Fruit fly (Drosophila melanogaster) whole organism, embryonic: ENCODE results near the gene CG31952.

Source experiments
- Bdp1 ChIP-seq: fragments of 200-800 bp; sonication (Bioruptor generic); optimal IDR thresholded peaks from 3 replicates; lab custom pipeline; 2016; ENCODE audit warnings: missing biosample characterization, missing genetic modification characterization
- CG10147 ChIP-seq: fragments of 200-800 bp; sonication (Bioruptor generic); optimal IDR thresholded peaks from 2 replicates; lab custom pipeline; 2019; ENCODE audit warnings: missing biosample characterization, mild to moderate bottlenecking, missing genetic modification characterization, moderate library complexity
- CG10366 ChIP-seq: fragments of 200-800 bp; sonication (Bioruptor generic); IDR thresholded peaks from 2 replicates; pipeline ENCODE4 v1.3.6; 2022; ENCODE audit warnings: missing biosample characterization, missing genetic modification characterization
- CG10959 ChIP-seq: fragments of 200-800 bp; sonication (Bioruptor generic); IDR thresholded peaks from 2 replicates; pipeline ENCODE4 v1.3.6; 2022; ENCODE audit warnings: missing biosample characterization, missing genetic modification characterization
- CG13287 ChIP-seq: fragments of 200-800 bp; sonication (Bioruptor generic); IDR thresholded peaks from 2 replicates; pipeline ENCODE4 v1.3.6; 2022; ENCODE audit warnings: missing biosample characterization, missing genetic modification characterization; ENCODE audit not compliant: partially characterized antibody
- CG14965 ChIP-seq: fragments of 200-800 bp; sonication (Bioruptor generic); optimal IDR thresholded peaks from 2 replicates; lab custom pipeline; 2016; ENCODE audit warnings: missing biosample characterization, missing genetic modification characterization, borderline replicate concordance
- CG15073 ChIP-seq: fragments of 200-800 bp; sonication (Bioruptor generic); optimal IDR thresholded peaks from 2 replicates; lab custom pipeline; 2016; ENCODE audit warnings: missing biosample characterization, missing genetic modification characterization
- CG16863 ChIP-seq: fragments of 200-800 bp; sonication (Bioruptor generic); optimal IDR thresholded peaks from 3 replicates; lab custom pipeline; 2016; ENCODE audit warnings: missing biosample characterization, missing genetic modification characterization
- CG17359 ChIP-seq: fragments of 200-800 bp; sonication (Bioruptor generic); optimal IDR thresholded peaks from 3 replicates; lab custom pipeline; 2018; ENCODE audit warnings: missing biosample characterization, mild to moderate bottlenecking, missing genetic modification characterization, moderate library complexity
- CG17568 ChIP-seq: fragments of 200-800 bp; sonication (Bioruptor generic); optimal IDR thresholded peaks from 2 replicates; lab custom pipeline; 2018; ENCODE audit warnings: missing biosample characterization, mild to moderate bottlenecking, missing genetic modification characterization, moderate library complexity
- CG17612 ChIP-seq: fragments of 200-800 bp; sonication (Bioruptor generic); IDR thresholded peaks from 2 replicates; pipeline ENCODE4 v1.3.6; 2022; ENCODE audit warnings: missing biosample characterization, missing genetic modification characterization
- CG17912 ChIP-seq: fragments of 200-800 bp; sonication (Bioruptor generic); optimal IDR thresholded peaks from 2 replicates; lab custom pipeline; 2018; ENCODE audit warnings: missing biosample characterization, mild to moderate bottlenecking, missing genetic modification characterization
- CG33557 ChIP-seq: fragments of 200-800 bp; sonication (Bioruptor generic); optimal IDR thresholded peaks from 2 replicates; lab custom pipeline; 2019; ENCODE audit warnings: missing biosample characterization, mild to moderate bottlenecking, missing genetic modification characterization, moderate library complexity
- CG3995 ChIP-seq: fragments of 200-800 bp; sonication (Bioruptor generic); optimal IDR thresholded peaks from 3 replicates; lab custom pipeline; 2016; ENCODE audit warnings: missing biosample characterization, missing genetic modification characterization
- CG4360 ChIP-seq: fragments of 200-800 bp; sonication (Bioruptor generic); IDR thresholded peaks from 2 replicates; pipeline ENCODE4 v1.3.6; 2022; ENCODE audit warnings: missing biosample characterization, missing genetic modification characterization
- CG43689 ChIP-seq: fragments of 200-800 bp; sonication (Bioruptor generic); IDR thresholded peaks from 2 replicates; pipeline ENCODE4 v1.3.6; 2022; ENCODE audit warnings: missing biosample characterization, missing genetic modification characterization
- CG4424 ChIP-seq: fragments of 200-800 bp; sonication (Bioruptor generic); optimal IDR thresholded peaks from 3 replicates; lab custom pipeline; 2016; ENCODE audit warnings: missing biosample characterization, missing genetic modification characterization
- CG5180 ChIP-seq: fragments of 200-800 bp; sonication (Bioruptor generic); optimal IDR thresholded peaks from 3 replicates; lab custom pipeline; 2017; ENCODE audit warnings: missing biosample characterization, missing genetic modification characterization, mild to moderate bottlenecking, moderate library complexity, missing genetic modification reagents
- CG6683 ChIP-seq: fragments of 200-800 bp; sonication (Bioruptor generic); optimal IDR thresholded peaks from 2 replicates; lab custom pipeline; 2017; ENCODE audit warnings: missing biosample characterization, mild to moderate bottlenecking, missing genetic modification characterization, missing genetic modification reagents
- CG7987 ChIP-seq: fragments of 200-800 bp; sonication (Bioruptor generic); optimal IDR thresholded peaks from 2 replicates; lab custom pipeline; 2018; ENCODE audit warnings: missing biosample characterization, mild to moderate bottlenecking, missing genetic modification characterization, moderate library complexity
- Chrac-16 ChIP-seq: fragments of 200-800 bp; sonication (Bioruptor generic); optimal IDR thresholded peaks from 3 replicates; lab custom pipeline; 2016; ENCODE audit warnings: missing biosample characterization, missing genetic modification characterization
- CkIIα-i1 ChIP-seq: fragments of 200-800 bp; sonication (Bioruptor generic); IDR thresholded peaks from 2 replicates; pipeline ENCODE4 v1.3.6; 2022; ENCODE audit warnings: missing biosample characterization, missing genetic modification characterization
- Eip74EF ChIP-seq, 2 experiments: fragments of 200-800 bp in 1 of 2; fragments of >200 bp in 1 of 2; sonication (Bioruptor generic) in 1 of 2; optimal IDR thresholded peaks; 2 replicates each; lab custom pipeline; 2017 to 2019; ENCODE audit warnings: missing biosample characterization in 2 of 2, missing genetic modification characterization in 2 of 2, mild to moderate bottlenecking in 1 of 2, moderate library complexity in 1 of 2
- Elba2 ChIP-seq: fragments of 200-800 bp; sonication (Bioruptor generic); optimal IDR thresholded peaks from 3 replicates; lab custom pipeline; 2016; ENCODE audit warnings: missing biosample characterization, missing genetic modification characterization
- H2.0 ChIP-seq: fragments of 200-800 bp; sonication (Bioruptor generic); IDR thresholded peaks from 2 replicates; pipeline ENCODE4 v1.3.6; 2022; ENCODE audit warnings: missing biosample characterization, missing genetic modification characterization
- HLHmδ ChIP-seq: fragments of 200-800 bp; sonication (Bioruptor generic); optimal IDR thresholded peaks from 2 replicates; lab custom pipeline; 2018; ENCODE audit warnings: missing biosample characterization, mild to moderate bottlenecking, missing genetic modification characterization, moderate library complexity
- Hmx ChIP-seq: fragments of 200-800 bp; sonication (Bioruptor generic); optimal IDR thresholded peaks from 2 replicates; lab custom pipeline; 2016; ENCODE audit warnings: missing biosample characterization, missing genetic modification characterization
- Hsf ChIP-seq: fragments of 200-800 bp; sonication (Bioruptor generic); optimal IDR thresholded peaks from 3 replicates; lab custom pipeline; 2016; ENCODE audit warnings: missing biosample characterization, missing genetic modification characterization
- Mes4 ChIP-seq: fragments of 200-800 bp; sonication (Bioruptor generic); optimal IDR thresholded peaks from 2 replicates; lab custom pipeline; 2016; ENCODE audit warnings: missing biosample characterization, missing genetic modification characterization
- Nf-YB ChIP-seq: fragments of 200-800 bp; sonication (Bioruptor generic); optimal IDR thresholded peaks from 3 replicates; lab custom pipeline; 2019; ENCODE audit warnings: missing biosample characterization, mild to moderate bottlenecking, missing genetic modification characterization, moderate library complexity
- NfI ChIP-seq: fragments of 200-800 bp; sonication (Bioruptor generic); optimal IDR thresholded peaks from 3 replicates; lab custom pipeline; 2018; ENCODE audit warnings: missing biosample characterization, mild to moderate bottlenecking, missing genetic modification characterization, moderate library complexity
- Rx ChIP-seq: fragments of 200-800 bp; sonication (Bioruptor generic); IDR thresholded peaks from 2 replicates; pipeline ENCODE4 v1.3.6; 2022; ENCODE audit warnings: missing biosample characterization, missing genetic modification characterization
- Sry-δ ChIP-seq: fragments of 200-800 bp; sonication (Bioruptor generic); optimal IDR thresholded peaks from 2 replicates; lab custom pipeline; 2016; ENCODE audit warnings: missing biosample characterization, missing genetic modification characterization
- Usf ChIP-seq: fragments of 200-800 bp; sonication (Bioruptor generic); optimal IDR thresholded peaks from 2 replicates; lab custom pipeline; 2017; ENCODE audit warnings: missing genotype, missing biosample characterization, missing genetic modification characterization
- ato ChIP-seq: fragments of 200-800 bp; sonication (Bioruptor generic); IDR thresholded peaks from 2 replicates; pipeline ENCODE4 v1.3.6; 2022; ENCODE audit warnings: missing biosample characterization, missing genetic modification characterization; ENCODE audit not compliant: partially characterized antibody
- btn ChIP-seq: fragments of 200-800 bp; sonication (Bioruptor generic); optimal IDR thresholded peaks from 2 replicates; lab custom pipeline; 2016; ENCODE audit warnings: missing biosample characterization, missing genetic modification characterization
- chm ChIP-seq: fragments of 200-800 bp; sonication (Bioruptor generic); IDR thresholded peaks from 2 replicates; pipeline ENCODE4 v1.3.6; 2022; ENCODE audit warnings: missing biosample characterization, missing genetic modification characterization
- chn ChIP-seq: fragments of 200-800 bp; sonication (Bioruptor generic); optimal IDR thresholded peaks from 2 replicates; lab custom pipeline; 2016; ENCODE audit warnings: missing biosample characterization, missing genetic modification characterization
- ci ChIP-seq: fragments of 200-800 bp; sonication (Bioruptor generic); IDR thresholded peaks from 3 replicates; pipeline ENCODE4 v1.3.6; 2022; ENCODE audit warnings: missing biosample characterization, missing genetic modification characterization
- danr ChIP-seq: fragments of 200-800 bp; sonication (Bioruptor generic); IDR thresholded peaks from 2 replicates; pipeline ENCODE4 v1.3.6; 2022; ENCODE audit warnings: missing biosample characterization, missing genetic modification characterization
- gsb-n ChIP-seq: fragments of 200-800 bp; sonication (Bioruptor generic); optimal IDR thresholded peaks from 3 replicates; lab custom pipeline; 2018; ENCODE audit warnings: missing biosample characterization, mild to moderate bottlenecking, missing genetic modification characterization
- insv ChIP-seq, 2 experiments: fragments of 200-800 bp; sonication (Bioruptor generic); optimal IDR thresholded peaks; 3 replicates each; lab custom pipeline; 2016 to 2018; ENCODE audit warnings: missing biosample characterization in 2 of 2, missing genetic modification characterization in 2 of 2
- lab ChIP-seq: fragments of 200-800 bp; sonication (Bioruptor generic); optimal IDR thresholded peaks from 3 replicates; lab custom pipeline; 2017; ENCODE audit warnings: missing biosample characterization, missing genetic modification characterization, mild to moderate bottlenecking, moderate library complexity, missing genetic modification reagents
- mld ChIP-seq: fragments of 200-800 bp; sonication (Bioruptor generic); IDR thresholded peaks from 3 replicates; pipeline ENCODE4 v1.3.6; 2022; ENCODE audit warnings: missing biosample characterization, missing genetic modification characterization; ENCODE audit not compliant: partially characterized antibody
- nom ChIP-seq: fragments of 200-800 bp; sonication (Bioruptor generic); optimal IDR thresholded peaks from 2 replicates; lab custom pipeline; 2017; ENCODE audit warnings: missing biosample characterization, missing genetic modification characterization, mild to moderate bottlenecking, moderate library complexity, missing genetic modification reagents
- onecut ChIP-seq: fragments of 200-800 bp; sonication (Bioruptor generic); IDR thresholded peaks from 2 replicates; pipeline ENCODE4 v1.3.6; 2022; ENCODE audit warnings: missing biosample characterization, missing genetic modification characterization
- p53 ChIP-seq: fragments of 200-800 bp; sonication (Bioruptor generic); optimal IDR thresholded peaks from 2 replicates; lab custom pipeline; 2016; ENCODE audit warnings: missing biosample characterization, missing genetic modification characterization
- pho ChIP-seq: fragments of 200-800 bp; sonication (Bioruptor generic); optimal IDR thresholded peaks from 2 replicates; lab custom pipeline; 2016; ENCODE audit warnings: missing biosample characterization, missing genetic modification characterization
- sqz ChIP-seq: fragments of 200-800 bp; sonication (Bioruptor generic); optimal IDR thresholded peaks from 3 replicates; lab custom pipeline; 2018; ENCODE audit warnings: missing biosample characterization, mild to moderate bottlenecking, missing genetic modification characterization
- sr ChIP-seq: fragments of 200-800 bp; sonication (Bioruptor generic); IDR thresholded peaks from 3 replicates; pipeline ENCODE4 v1.3.6; 2022; ENCODE audit warnings: missing biosample characterization, missing genetic modification characterization
- wdn ChIP-seq: fragments of 200-800 bp; sonication (Bioruptor generic); IDR thresholded peaks from 2 replicates; pipeline ENCODE4 v1.3.6; 2022; ENCODE audit warnings: missing biosample characterization, missing genetic modification characterization

CG31952 gene

DNA sequence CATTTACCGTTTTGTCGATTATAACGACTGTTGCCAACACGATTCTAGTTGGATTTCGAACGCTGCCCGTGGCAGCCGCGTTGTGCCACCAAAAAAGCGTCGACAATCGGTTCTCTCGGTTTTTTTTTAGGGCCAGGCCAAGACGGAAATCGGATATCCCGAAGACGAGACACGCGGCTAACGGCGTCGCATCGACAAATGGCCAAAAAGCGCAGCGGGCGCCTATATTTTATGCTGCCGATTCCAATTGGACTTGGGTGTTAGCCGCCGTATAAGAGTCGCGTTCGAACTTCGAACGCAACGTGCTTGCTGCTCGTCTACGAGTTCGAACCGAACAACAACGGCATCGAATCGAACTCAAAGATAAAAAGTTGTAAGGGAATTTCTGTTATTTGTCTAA lies 6.3 kb downstream of the CG31952 start (continued):
- TF ChIP-seq Nf-YB (GFP tag; lab: Kevin White, UChicago) (no peak), onecut (GFP tag; lab: Robert Waterston, UW) (0 out of 2 replicates have a peak, but pooled peaks have one; percentile 19), CG17359 (no peak), pho (GFP tag; lab: Kevin White, UChicago) (no peak), CkIIα-i1 (GFP tag; lab: Robert Waterston, UW) (no peak), ci (GFP tag; lab: Robert Waterston, UW) (peak; percentile 56; the same call in 2 of the 3 replicates), CG10366 (GFP tag; lab: Robert Waterston, UW) (no peak), CG7987 (GFP tag; lab: Kevin White, UChicago) (no peak), CG43689 (no peak), Rx (no peak), Usf (GFP tag; lab: Kevin White, UChicago) (no peak), CG6683 (GFP tag; lab: Kevin White, UChicago) (no peak), Mes4 (GFP tag; lab: Kevin White, UChicago) (no peak), ato (GFP tag; lab: Robert Waterston, UW) (no peak), Eip74EF (GFP tag; optimal IDR thresholded peaks at IDR 0.05; lab: Kevin White, UChicago) (peak in 1 of 2 experiments; percentile 26), chn (GFP tag; lab: Kevin White, UChicago) (no peak), btn (GFP tag; lab: Kevin White, UChicago) (no peak), Sry-δ (no peak), Hsf (GFP tag; lab: Kevin White, UChicago) (no peak), H2.0 (no peak), HLHmδ (GFP tag; lab: Kevin White, UChicago) (no peak), p53 (GFP tag; lab: Kevin White, UChicago) (no peak), CG10147 (GFP tag; lab: Kevin White, UChicago) (no peak), CG5180 (GFP tag; lab: Kevin White, UChicago) (peak; percentile 98), CG33557 (GFP tag; lab: Kevin White, UChicago) (no peak), danr (no peak), CG17912 (GFP tag; lab: Kevin White, UChicago) (no peak), CG16863 (GFP tag; lab: Kevin White, UChicago) (no peak), lab (GFP tag; lab: Kevin White, UChicago) (peak; percentile 2), Chrac-16 (GFP tag; lab: Kevin White, UChicago) (no peak), Elba2 (GFP tag; lab: Kevin White, UChicago) (no peak), CG17612 (GFP tag; lab: Robert Waterston, UW) (no peak), chm (GFP tag; lab: Robert Waterston, UW) (peak; percentile 43; the same call in 1 of the 2 replicates), CG3995 (no peak), Bdp1 (GFP tag; lab: Kevin White, UChicago) (no peak), CG13287 (GFP tag; lab: Robert Waterston, UW) (peak; percentile 28; the same call in 1 of the 2 replicates), insv (GFP tag; optimal IDR thresholded peaks at IDR 0.05; lab: Kevin White, UChicago) (peak in 1 of 2 experiments; percentile 87), nom (GFP tag; lab: Kevin White, UChicago) (no peak), CG14965 (GFP tag; lab: Kevin White, UChicago) (no peak), sr (GFP tag; lab: Robert Waterston, UW) (0 out of 3 replicates have a peak, but pooled peaks have one; percentile 17), gsb-n (no peak), CG10959 (no peak), Hmx (GFP tag; lab: Kevin White, UChicago) (no peak), mld (GFP tag; lab: Robert Waterston, UW) (no peak), CG4360 (GFP tag; lab: Robert Waterston, UW) (no peak), CG4424 (GFP tag; lab: Kevin White, UChicago) (no peak), NfI (GFP tag; lab: Kevin White, UChicago) (no peak), CG17568 (GFP tag; lab: Kevin White, UChicago) (peak; percentile 26), CG15073 (GFP tag; lab: Kevin White, UChicago) (no peak), sqz (GFP tag; lab: Kevin White, UChicago) (peak; percentile 17), wdn (no peak)
